Worm (Caenorhabditis elegans): Measurements from ENCODE around the gene Y25C1A.8.

- no peak for TF ChIP-seq him-1 (tag; optimal IDR thresholded peaks at IDR 0.05)
- TF ChIP-seq W03F9.2 (tag; optimal IDR thresholded peaks at IDR 0.05) = no peak
- TF ChIP-seq dao-5 (tag; optimal IDR thresholded peaks at IDR 0.05) = no peak
Measured at ce11 chrII:3062876-3063275, 13.9 kb downstream of the Y25C1A.8 start.
